Worm (Caenorhabditis elegans): ENCODE data around the gene grd-16.

grd-16 gene

DNA sequence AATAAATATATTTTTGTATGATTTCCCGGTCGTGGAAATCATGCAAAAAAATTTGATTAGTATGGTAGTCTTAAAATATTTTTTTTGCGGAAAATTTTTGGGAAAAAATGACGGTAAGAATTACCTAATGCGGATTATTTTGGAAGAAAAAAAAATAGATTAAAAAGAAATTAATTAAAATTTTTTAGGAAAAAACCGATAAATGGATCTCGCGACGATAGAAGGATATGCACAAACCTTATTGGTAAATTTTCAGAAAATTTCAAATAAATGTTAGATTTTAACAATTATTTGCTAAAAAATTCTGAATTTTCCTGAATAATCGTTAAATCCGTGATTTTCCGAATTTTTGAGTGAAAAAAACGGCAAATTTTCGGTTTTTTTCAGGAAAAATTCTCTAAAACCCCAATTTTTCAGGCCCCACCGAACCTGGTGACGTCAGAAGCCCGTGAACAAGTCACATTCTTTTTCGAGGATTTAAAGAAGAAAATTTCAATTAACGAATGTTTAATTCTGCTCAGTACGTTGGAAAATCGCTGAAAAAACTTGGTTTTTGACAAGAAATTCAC lies 21.2 kb downstream of the grd-16 start, which contains the start of gene Y69A2AR.16:
Y69A2AR.16 (plus strand) TSS at position 189 of the 569 bp plus-strand sequence.
- no peak for TF ChIP-seq ztf-11 (tag; optimal IDR thresholded peaks at IDR 0.05)
- TF ChIP-seq lsy-2 (tag; optimal IDR thresholded peaks at IDR 0.05) = peak in 1 of 2 experiments; percentile 22

DNA sequence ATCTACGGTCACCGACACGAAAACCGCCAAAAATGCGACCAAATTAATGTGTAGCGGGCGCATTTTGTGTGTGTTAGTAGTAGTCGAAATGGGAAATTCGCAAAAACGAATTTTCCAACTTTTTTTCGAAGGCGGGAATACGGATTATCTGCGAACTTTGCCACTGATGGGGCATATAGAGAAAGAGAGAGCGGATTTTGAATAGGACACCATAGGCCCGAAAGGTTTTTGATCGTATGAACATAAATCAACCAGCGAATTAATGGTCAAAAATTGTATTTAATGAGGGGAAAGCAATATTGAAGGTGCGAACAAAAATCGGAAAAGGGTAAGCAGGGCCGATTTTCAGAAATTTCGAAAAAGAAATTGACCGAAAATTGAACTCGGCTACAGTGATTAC lies 31.3 kb downstream of the grd-16 start, which contains the start of gene Y69A2AR.22:
Y69A2AR.22 (minus strand) TSS at position 101 of the 400 bp plus-strand sequence.
- TF ChIP-seq nhr-10 (tag; optimal IDR thresholded peaks at IDR 0.05) (no peak), ztf-11 (tag; optimal IDR thresholded peaks at IDR 0.05) (no peak), gmeb-1 (tag; optimal IDR thresholded peaks at IDR 0.05) (no peak), sma-3 (GFP tag; optimal IDR thresholded peaks at IDR 0.05) (no peak), nhr-77 (tag; optimal IDR thresholded peaks at IDR 0.05) (no peak)

DNA sequence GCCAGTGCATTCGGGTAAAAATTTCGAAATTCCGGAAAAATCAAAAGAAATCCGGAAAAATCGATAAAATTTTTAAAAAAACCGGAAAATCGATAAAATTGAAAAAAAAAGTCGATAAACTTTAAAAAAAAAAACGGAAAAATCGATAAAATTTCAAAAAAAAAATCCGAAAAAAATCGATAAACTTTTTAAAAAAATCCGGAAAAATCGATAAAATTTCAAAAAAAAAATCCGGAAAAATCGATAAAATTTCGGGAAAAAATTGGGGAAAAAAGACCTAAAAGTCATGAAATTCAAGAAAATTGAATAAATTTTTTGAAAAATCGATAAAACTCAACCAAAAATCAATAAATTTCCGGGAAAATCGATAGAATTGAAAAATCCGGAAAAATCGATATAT lies 50.4 kb downstream of the grd-16 start:
- no peak for TF ChIP-seq nhr-77 (tag; optimal IDR thresholded peaks at IDR 0.05)
- no peak for TF ChIP-seq Y55F3AM.14 (GFP tag; optimal IDR thresholded peaks at IDR 0.05)
- TF ChIP-seq nhr-25 (tag; optimal IDR thresholded peaks at IDR 0.05) = no peak
- no peak for TF ChIP-seq unc-39 (tag; optimal IDR thresholded peaks at IDR 0.05)
- TF ChIP-seq unc-62 (GFP tag; optimal IDR thresholded peaks at IDR 0.05) = no peak
- TF ChIP-seq nhr-129 (tag; optimal IDR thresholded peaks at IDR 0.05) = no peak
- TF ChIP-seq snpc-4 (tag; optimal IDR thresholded peaks at IDR 0.05) = no peak
- no peak for TF ChIP-seq unc-55 (GFP tag; optimal IDR thresholded peaks at IDR 0.05)
- no peak for TF ChIP-seq C34F6.9 (tag; optimal IDR thresholded peaks at IDR 0.05)
- TF ChIP-seq nhr-10 (tag; optimal IDR thresholded peaks at IDR 0.05) = no peak

DNA sequence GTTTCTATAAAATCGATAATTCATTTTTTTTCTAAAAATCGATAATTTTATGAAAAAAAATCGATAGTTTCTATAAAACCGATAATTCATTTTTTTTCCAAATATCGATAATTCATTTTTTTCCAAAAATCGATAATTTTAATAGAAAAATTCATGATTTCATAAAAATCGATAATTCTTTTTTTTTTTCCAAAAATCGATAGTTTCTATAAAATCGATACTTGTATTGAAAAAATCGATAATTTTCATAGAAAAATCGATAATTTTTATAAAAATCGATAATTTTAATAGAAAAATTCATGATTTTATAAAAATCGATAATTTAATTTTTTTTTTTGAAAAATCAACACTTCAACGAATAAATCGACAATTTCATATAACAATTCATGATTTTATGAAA lies 52.8 kb downstream of the grd-16 start:
- TF ChIP-seq nhr-12 (tag; optimal IDR thresholded peaks at IDR 0.05) (no peak), ztf-11 (tag; optimal IDR thresholded peaks at IDR 0.05) (no peak), mdl-1 (tag; optimal IDR thresholded peaks at IDR 0.05) (no peak), sma-3 (GFP tag; optimal IDR thresholded peaks at IDR 0.05) (no peak), nhr-77 (tag; optimal IDR thresholded peaks at IDR 0.05) (no peak), mab-5 (tag; optimal IDR thresholded peaks at IDR 0.05) (no peak), F13H6.1 (tag; optimal IDR thresholded peaks at IDR 0.05) (no peak), lin-11 (tag; optimal IDR thresholded peaks at IDR 0.05) (no peak), unc-39 (tag; optimal IDR thresholded peaks at IDR 0.05) (no peak), nhr-237 (tag; optimal IDR thresholded peaks at IDR 0.05) (no peak), elt-3 (tag; optimal IDR thresholded peaks at IDR 0.05) (no peak), dmd-4 (tag; optimal IDR thresholded peaks at IDR 0.05) (no peak), ama-1 (optimal IDR thresholded peaks at IDR 0.05) (no peak), egl-27 (tag; optimal IDR thresholded peaks at IDR 0.05) (no peak), nhr-11 (tag; optimal IDR thresholded peaks at IDR 0.05) (no peak), snpc-4 (tag; optimal IDR thresholded peaks at IDR 0.05) (no peak), skn-1 (tag; optimal IDR thresholded peaks at IDR 0.05) (no peak), lin-39 (tag; optimal IDR thresholded peaks at IDR 0.05) (no peak), crh-2 (tag; optimal IDR thresholded peaks at IDR 0.05) (no peak), sma-9 (GFP tag; optimal IDR thresholded peaks at IDR 0.05) (no peak), sma-9 (tag; optimal IDR thresholded peaks at IDR 0.05) (no peak)
